Fruit fly (Drosophila melanogaster) whole organism, prepupa: Measurements from ENCODE around the gene Cp36.

ENCODE experiments used
- Blimp-1 ChIP-seq: fragments of 200-800 bp; sonication (Bioruptor generic); optimal IDR thresholded peaks from 3 replicates; lab custom pipeline; 2017; ENCODE audit warnings: missing biosample characterization, missing genetic modification characterization, mild to moderate bottlenecking, moderate library complexity, missing genetic modification reagents
- CG10631 ChIP-seq: fragments of 200-800 bp; sonication (Bioruptor generic); optimal IDR thresholded peaks from 2 replicates; lab custom pipeline; 2016; ENCODE audit warnings: missing biosample characterization, missing genetic modification characterization
- CG10669 ChIP-seq: fragments of 200-800 bp; sonication (Bioruptor generic); optimal IDR thresholded peaks from 3 replicates; lab custom pipeline; 2018; ENCODE audit warnings: missing biosample characterization, mild to moderate bottlenecking, missing genetic modification characterization, moderate library complexity
- CG11294 ChIP-seq: fragments of 200-800 bp; sonication (Bioruptor generic); IDR thresholded peaks from 2 replicates; pipeline ENCODE4 v1.3.6; 2022; ENCODE audit warnings: missing biosample characterization, missing genetic modification characterization
- CG11762 ChIP-seq: fragments of 200-800 bp; sonication (Bioruptor generic); optimal IDR thresholded peaks from 3 replicates; lab custom pipeline; 2016; ENCODE audit warnings: missing biosample characterization, missing genetic modification characterization; ENCODE audit not compliant: insufficient read depth
- CG11902 ChIP-seq: fragments of 200-800 bp; sonication (Bioruptor generic); optimal IDR thresholded peaks from 3 replicates; lab custom pipeline; 2016; ENCODE audit warnings: missing biosample characterization, missing genetic modification characterization
- CG1621 ChIP-seq: fragments of 200-800 bp; sonication (Bioruptor generic); optimal IDR thresholded peaks from 3 replicates; lab custom pipeline; 2018; ENCODE audit warnings: missing biosample characterization, mild to moderate bottlenecking, missing genetic modification characterization
- CG16779 ChIP-seq: fragments of 200-800 bp; sonication (Bioruptor generic); optimal IDR thresholded peaks from 3 replicates; lab custom pipeline; 2017; ENCODE audit warnings: missing biosample characterization, mild to moderate bottlenecking, missing genetic modification characterization
- CG3032 ChIP-seq: fragments of 200-800 bp; optimal IDR thresholded peaks from 2 replicates; lab custom pipeline; 2019; ENCODE audit warnings: missing biosample characterization, mild to moderate bottlenecking, missing genetic modification characterization, moderate library complexity
- CG31627 ChIP-seq: fragments of 200-800 bp; sonication (Bioruptor generic); optimal IDR thresholded peaks from 3 replicates; lab custom pipeline; 2016; ENCODE audit warnings: missing biosample characterization, missing genetic modification characterization
- CG32006 ChIP-seq: fragments of 200-800 bp; sonication (Bioruptor generic); optimal IDR thresholded peaks from 3 replicates; lab custom pipeline; 2017; ENCODE audit warnings: missing biosample characterization, mild to moderate bottlenecking, missing genetic modification characterization
- CG4318 ChIP-seq: fragments of 200-800 bp; sonication (Bioruptor generic); optimal IDR thresholded peaks from 3 replicates; lab custom pipeline; 2017; ENCODE audit warnings: missing biosample characterization, mild to moderate bottlenecking, missing genetic modification characterization
- CG8119 ChIP-seq: fragments of 200-800 bp; sonication (Bioruptor generic); IDR thresholded peaks from 3 replicates; pipeline ENCODE4 v1.3.6; 2022; ENCODE audit warnings: missing biosample characterization, missing genetic modification characterization
- CG8319 ChIP-seq: fragments of 200-800 bp; sonication (Bioruptor generic); optimal IDR thresholded peaks from 3 replicates; lab custom pipeline; 2016; ENCODE audit warnings: missing biosample characterization, missing genetic modification characterization
- CG8632 ChIP-seq: fragments of 200-800 bp; sonication (Bioruptor generic); optimal IDR thresholded peaks from 3 replicates; lab custom pipeline; 2016; ENCODE audit warnings: missing biosample characterization, missing genetic modification characterization
- Eip75B ChIP-seq: fragments of 200-800 bp; sonication (Bioruptor generic); optimal IDR thresholded peaks from 3 replicates; lab custom pipeline; 2016; ENCODE audit warnings: missing biosample characterization, missing genetic modification characterization
- Eip78C ChIP-seq: fragments of 200-800 bp; sonication (Bioruptor generic); peaks from one replicate; lab custom pipeline; 2016; ENCODE audit warnings: missing biosample characterization, missing genetic modification characterization
- Eip93F ChIP-seq: fragments of 200-800 bp; sonication (Bioruptor generic); optimal IDR thresholded peaks from 2 replicates; lab custom pipeline; 2016; ENCODE audit warnings: missing biosample characterization, mild to moderate bottlenecking, missing genetic modification characterization
- Hr38 ChIP-seq: sonication (Bioruptor generic); optimal IDR thresholded peaks from 2 replicates; lab custom pipeline; 2016; ENCODE audit warnings: missing biosample characterization, missing genetic modification characterization
- Hr39 ChIP-seq: fragments of 200-800 bp; sonication (Bioruptor generic); optimal IDR thresholded peaks from 2 replicates; lab custom pipeline; 2016; ENCODE audit warnings: missing biosample characterization, missing genetic modification characterization
- Lpt ChIP-seq: fragments of 200-800 bp; sonication (Bioruptor generic); optimal IDR thresholded peaks from 3 replicates; lab custom pipeline; 2016; ENCODE audit warnings: missing biosample characterization, missing genetic modification characterization
- Met ChIP-seq: fragments of 200-800 bp; sonication (Bioruptor generic); optimal IDR thresholded peaks from 3 replicates; lab custom pipeline; 2016; ENCODE audit warnings: missing biosample characterization, missing genetic modification characterization
- OdsH ChIP-seq: fragments of 200-800 bp; sonication (Bioruptor generic); optimal IDR thresholded peaks from 3 replicates; lab custom pipeline; 2016; ENCODE audit warnings: missing biosample characterization, missing genetic modification characterization
- Smox ChIP-seq: fragments of 200-800 bp; sonication (Bioruptor generic); optimal IDR thresholded peaks from 3 replicates; lab custom pipeline; 2016; ENCODE audit warnings: missing biosample characterization, missing genetic modification characterization
- Sox14 ChIP-seq: fragments of 200-800 bp; sonication (Bioruptor generic); optimal IDR thresholded peaks from 3 replicates; lab custom pipeline; 2016; ENCODE audit warnings: missing biosample characterization, missing genetic modification characterization
- Sox15 ChIP-seq: fragments of 200-800 bp; sonication (Bioruptor generic); optimal IDR thresholded peaks from 3 replicates; lab custom pipeline; 2016; ENCODE audit warnings: missing biosample characterization, missing genetic modification characterization
- achi ChIP-seq: fragments of 200-800 bp; sonication (Bioruptor generic); optimal IDR thresholded peaks from 3 replicates; lab custom pipeline; 2016; ENCODE audit warnings: missing biosample characterization, missing genetic modification characterization
- acj6 ChIP-seq: fragments of 200-800 bp; sonication (Bioruptor generic); optimal IDR thresholded peaks from 3 replicates; lab custom pipeline; 2016; ENCODE audit warnings: missing biosample characterization, missing genetic modification characterization
- cyc ChIP-seq: fragments of 200-800 bp; sonication (Bioruptor generic); optimal IDR thresholded peaks from 3 replicates; lab custom pipeline; 2016; ENCODE audit warnings: missing biosample characterization, missing genetic modification characterization
- dac ChIP-seq: fragments of 200-800 bp; sonication (Bioruptor generic); optimal IDR thresholded peaks from 2 replicates; lab custom pipeline; 2017; ENCODE audit warnings: missing biosample characterization, mild to moderate bottlenecking, missing genetic modification characterization
- eg ChIP-seq: fragments of 200-800 bp; sonication (Bioruptor generic); IDR thresholded peaks from 3 replicates; pipeline ENCODE4 v1.3.6; 2022; ENCODE audit warnings: missing biosample characterization, missing genetic modification characterization
- esn ChIP-seq: fragments of 200-800 bp; sonication (Bioruptor generic); optimal IDR thresholded peaks from 2 replicates; lab custom pipeline; 2016; ENCODE audit warnings: missing biosample characterization, mild to moderate bottlenecking, missing genetic modification characterization, moderate library complexity
- fd85E ChIP-seq: fragments of 200-800 bp; sonication (Bioruptor generic); optimal IDR thresholded peaks from 3 replicates; lab custom pipeline; 2016; ENCODE audit warnings: missing biosample characterization, missing genetic modification characterization
- lz ChIP-seq: fragments of 200-800 bp; sonication (Bioruptor generic); optimal IDR thresholded peaks from 3 replicates; lab custom pipeline; 2016; ENCODE audit warnings: missing biosample characterization, missing genetic modification characterization
- spab ChIP-seq: fragments of 200-800 bp; sonication (Bioruptor generic); optimal IDR thresholded peaks from 2 replicates; lab custom pipeline; 2017; ENCODE audit warnings: missing biosample characterization, mild to moderate bottlenecking, missing genetic modification characterization, missing genetic modification reagents
- svp ChIP-seq: fragments of 200-800 bp; sonication (Bioruptor generic); peaks from one replicate; lab custom pipeline; 2016; ENCODE audit warnings: missing biosample characterization, missing genetic modification characterization
- topi ChIP-seq: fragments of 200-800 bp; sonication (Bioruptor generic); optimal IDR thresholded peaks from 3 replicates; lab custom pipeline; 2016; ENCODE audit warnings: missing biosample characterization, missing genetic modification characterization
- vri ChIP-seq: fragments of 200-800 bp; sonication (Bioruptor generic); optimal IDR thresholded peaks from 3 replicates; lab custom pipeline; 2016; ENCODE audit warnings: missing biosample characterization, mild to moderate bottlenecking, missing genetic modification characterization

The Cp36 gene

DNA sequence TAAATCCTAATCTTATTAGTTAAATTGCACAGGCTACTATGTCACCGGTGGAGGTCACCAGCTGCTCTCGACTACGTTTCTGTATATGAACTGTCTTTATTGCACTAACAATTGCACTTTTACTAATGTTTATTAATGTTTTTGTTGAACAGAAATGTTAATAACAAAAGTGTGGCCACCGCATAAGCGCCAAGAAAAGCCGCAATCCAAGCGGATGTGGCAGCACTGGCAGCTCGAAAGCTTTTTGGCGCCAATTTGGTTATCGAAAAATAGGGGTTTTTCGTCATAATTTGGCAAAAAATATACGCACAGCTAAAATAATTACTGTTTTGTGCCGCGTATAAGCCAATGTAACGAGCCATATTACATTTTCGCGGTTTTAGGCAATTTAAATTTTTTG, 37.0 kb upstream of the Cp36 start, which contains the start of gene CG12123:
Gene CG12123, minus strand, starts transcription at position 188 of the 400 bp plus-strand sequence.
- TF ChIP-seq Lpt (GFP tag; lab: Kevin White, UChicago): no peak
- TF ChIP-seq CG11762: no peak
- no peak for TF ChIP-seq Eip93F (GFP tag; lab: Kevin White, UChicago)
- no peak for TF ChIP-seq Smox (GFP tag; lab: Kevin White, UChicago)
- no peak for TF ChIP-seq achi
- TF ChIP-seq Sox14 (GFP tag; lab: Kevin White, UChicago): no peak
- no peak for TF ChIP-seq fd85E
- TF ChIP-seq Hr38 (GFP tag; lab: Kevin White, UChicago): no peak
- no peak for TF ChIP-seq CG11294 (GFP tag; lab: Robert Waterston, UW)

DNA sequence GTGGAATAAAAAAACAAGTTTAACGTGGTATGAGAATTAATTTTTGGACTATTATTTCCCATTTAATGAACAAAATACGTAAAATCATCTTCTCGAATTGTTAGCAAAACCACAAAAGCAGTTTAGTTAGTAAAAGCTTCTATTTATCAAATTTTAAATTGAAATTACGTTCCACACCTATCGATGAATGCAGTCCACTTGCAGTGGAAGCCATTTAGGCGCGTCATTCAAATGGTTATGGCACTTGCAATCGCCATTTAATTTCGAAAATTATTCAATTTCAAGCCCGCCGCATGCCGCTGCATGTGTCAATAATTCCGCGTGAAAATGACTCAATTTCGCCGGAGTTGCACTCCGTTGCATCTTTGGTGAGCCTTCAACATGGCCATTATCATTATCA, 36.2 kb upstream of the Cp36 start:
- TF ChIP-seq CG3032 (tag; lab: Kevin White, UChicago) (no peak), Sox15 (no peak), Hr39 (no peak), acj6 (GFP tag; lab: Kevin White, UChicago) (no peak), vri (GFP tag; lab: Kevin White, UChicago) (no peak), dac (GFP tag; lab: Kevin White, UChicago) (no peak), Sox14 (GFP tag; lab: Kevin White, UChicago) (no peak), Smox (GFP tag; lab: Kevin White, UChicago) (no peak), CG10669 (GFP tag; lab: Kevin White, UChicago) (no peak), CG11902 (GFP tag; lab: Kevin White, UChicago) (no peak), esn (GFP tag; lab: Kevin White, UChicago) (no peak), cyc (GFP tag; lab: Kevin White, UChicago) (no peak)

DNA sequence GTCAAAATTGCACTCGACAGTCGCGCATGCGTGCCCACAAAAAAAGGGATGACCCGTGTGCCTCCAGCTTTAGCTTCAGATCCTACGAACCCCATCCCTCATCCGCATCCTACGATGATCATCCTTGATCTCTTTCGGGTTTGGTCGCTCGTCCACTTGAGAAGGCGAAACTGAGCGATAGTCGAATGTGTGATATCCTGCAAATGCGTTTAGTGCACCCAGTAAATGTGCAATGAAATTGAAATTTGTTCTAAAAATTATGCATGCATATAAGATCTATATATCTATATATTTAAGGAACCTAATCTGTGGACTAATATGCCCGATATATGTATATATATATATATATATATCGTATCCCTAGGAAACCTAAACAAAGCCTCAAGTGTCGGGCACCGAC, 34.8 kb upstream of the Cp36 start:
- TF ChIP-seq CG8632 (GFP tag; lab: Kevin White, UChicago) (no peak), spab (GFP tag; lab: Kevin White, UChicago) (no peak), CG8119 (GFP tag; lab: Robert Waterston, UW) (no peak), svp (GFP tag; lab: Kevin White, UChicago) (no peak), topi (GFP tag; lab: Kevin White, UChicago) (no peak), Eip78C (GFP tag; lab: Kevin White, UChicago) (no peak), CG32006 (no peak), lz (GFP tag; lab: Kevin White, UChicago) (no peak), Hr38 (GFP tag; lab: Kevin White, UChicago) (no peak), CG1621 (tag; lab: Kevin White, UChicago) (no peak), Met (GFP tag; lab: Kevin White, UChicago) (no peak), esn (GFP tag; lab: Kevin White, UChicago) (no peak), CG10669 (GFP tag; lab: Kevin White, UChicago) (no peak)

DNA sequence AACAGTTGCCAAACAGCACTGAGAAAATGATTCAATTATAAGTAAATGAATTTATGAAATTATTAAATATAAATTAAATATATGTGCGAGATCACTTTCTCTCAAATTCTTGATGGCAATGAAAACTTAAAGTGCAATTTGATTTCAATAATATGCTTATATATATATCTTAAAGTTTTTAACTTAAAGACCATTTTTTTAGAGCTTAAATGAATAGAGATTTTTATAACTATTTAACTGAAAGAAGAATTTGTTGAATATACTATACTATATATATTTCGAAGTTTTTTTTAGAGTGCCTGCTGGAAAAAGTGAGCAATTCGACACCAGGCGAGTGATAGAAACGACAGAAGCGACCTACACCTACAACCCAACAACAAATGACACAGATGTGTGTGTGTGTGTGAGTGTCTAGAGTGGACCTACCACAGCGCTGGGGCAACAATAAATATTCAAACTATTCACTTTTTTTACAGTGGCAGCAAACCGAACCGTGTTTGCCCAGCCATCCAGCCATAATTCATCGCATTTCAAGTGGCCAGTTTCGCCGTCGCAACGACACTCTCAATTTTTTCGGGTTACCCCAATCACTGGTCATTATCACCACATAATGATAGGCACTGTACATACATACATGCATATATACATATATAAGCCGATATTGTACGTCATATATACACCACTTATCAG, 34.1 kb upstream of the Cp36 start:
- peak; percentile 14 for TF ChIP-seq esn (GFP tag; lab: Kevin White, UChicago)
- no peak for TF ChIP-seq CG31627 (GFP tag; lab: Kevin White, UChicago)
- TF ChIP-seq, all 60 proteins: peak for 1

DNA sequence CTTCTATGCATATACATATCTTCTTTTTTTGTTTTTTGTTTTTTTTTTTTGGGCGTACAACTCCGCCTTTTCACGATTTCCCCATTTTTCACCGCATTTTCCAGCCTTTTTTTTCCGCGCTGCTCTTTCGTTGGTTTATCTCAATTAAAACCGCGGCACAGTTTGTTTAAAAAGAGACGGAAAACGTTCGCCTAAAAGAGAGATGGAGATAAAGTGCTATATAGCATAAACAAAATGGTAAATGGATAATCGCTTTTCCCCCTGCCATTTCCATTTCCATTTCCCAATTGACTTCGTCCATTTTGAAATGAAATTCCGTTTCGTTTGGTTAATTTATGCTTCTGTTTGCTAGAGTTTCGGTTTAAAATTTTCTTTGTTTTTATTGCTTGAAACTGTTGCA, 32.0 kb upstream of the Cp36 start:
- TF ChIP-seq acj6 (GFP tag; lab: Kevin White, UChicago) (no peak), Sox15 (no peak)

DNA sequence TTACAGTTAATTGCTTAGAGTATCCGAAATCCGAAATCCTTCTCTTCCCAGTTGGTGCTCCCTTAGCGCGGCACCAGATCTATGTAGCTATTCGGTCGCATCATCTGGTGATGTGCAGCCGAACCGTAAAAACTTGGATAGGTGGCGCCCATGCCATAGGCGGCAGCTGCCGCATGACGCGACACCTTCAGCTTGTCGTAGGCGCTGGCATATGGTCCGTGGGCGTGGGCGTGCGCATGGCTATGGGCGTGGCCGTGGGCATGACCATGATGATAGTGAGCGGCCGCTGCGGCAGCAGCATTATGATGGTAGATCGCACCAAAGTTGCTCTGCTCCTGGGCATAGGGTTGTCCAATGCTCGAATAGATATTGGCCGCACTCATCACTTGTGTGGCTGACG, 30.9 kb upstream of the Cp36 start:
- TF ChIP-seq eg: no peak
- TF ChIP-seq dac (GFP tag; lab: Kevin White, UChicago): no peak
- no peak for TF ChIP-seq Eip75B
- no peak for TF ChIP-seq OdsH (GFP tag; lab: Kevin White, UChicago)
- TF ChIP-seq Eip93F (GFP tag; lab: Kevin White, UChicago): no peak
- TF ChIP-seq CG16779 (tag; lab: Kevin White, UChicago): no peak
- TF ChIP-seq Blimp-1 (GFP tag; lab: Kevin White, UChicago): no peak
- TF ChIP-seq cyc (GFP tag; lab: Kevin White, UChicago): no peak
- TF ChIP-seq CG10631 (GFP tag; lab: Kevin White, UChicago): no peak
- no peak for TF ChIP-seq Lpt (GFP tag; lab: Kevin White, UChicago)
- TF ChIP-seq CG32006: no peak
- no peak for TF ChIP-seq CG4318
- no peak for TF ChIP-seq CG8319
- no peak for TF ChIP-seq CG11294 (GFP tag; lab: Robert Waterston, UW)
- no peak for TF ChIP-seq CG8632 (GFP tag; lab: Kevin White, UChicago)
